Fruit fly (Drosophila melanogaster) whole organism, adult: ENCODE measurements around the gene Npc2f.

Source experiments
- CG11617 ChIP-seq: fragments of 200-800 bp; sonication (Bioruptor generic); optimal IDR thresholded peaks from 2 replicates; lab custom pipeline; 2017; ENCODE audit warnings: mild to moderate bottlenecking, missing biosample characterization, missing genetic modification reagents, missing genetic modification characterization
- CG12768 ChIP-seq: fragments of 200-800 bp; sonication (Bioruptor generic); optimal IDR thresholded peaks from 2 replicates; lab custom pipeline; 2017; ENCODE audit warnings: missing biosample characterization, missing genetic modification characterization, mild to moderate bottlenecking, moderate library complexity, missing genetic modification reagents
- CG14711 ChIP-seq: fragments of 200-800 bp; sonication (Bioruptor generic); optimal IDR thresholded peaks from 2 replicates; lab custom pipeline; 2018; ENCODE audit warnings: missing biosample characterization, mild to moderate bottlenecking, missing genetic modification characterization, moderate library complexity
- CG33017 ChIP-seq: fragments of 200-800 bp; sonication (Bioruptor generic); optimal IDR thresholded peaks from 2 replicates; lab custom pipeline; 2018; ENCODE audit warnings: missing biosample characterization, mild to moderate bottlenecking, missing genetic modification characterization, moderate library complexity
- CG5204 ChIP-seq: fragments of 200-800 bp; sonication (Bioruptor generic); optimal IDR thresholded peaks from 2 replicates; lab custom pipeline; 2016; ENCODE audit warnings: missing biosample characterization, missing genetic modification characterization
- CG7045 ChIP-seq: fragments of 200-800 bp; sonication (Bioruptor generic); optimal IDR thresholded peaks from 2 replicates; lab custom pipeline; 2017; ENCODE audit warnings: missing biosample characterization, mild to moderate bottlenecking, missing genetic modification characterization
- CG7101 ChIP-seq: fragments of 200-800 bp; sonication (Bioruptor generic); optimal IDR thresholded peaks from 2 replicates; lab custom pipeline; 2018; ENCODE audit warnings: missing biosample characterization, mild to moderate bottlenecking, missing genetic modification characterization, moderate library complexity
- Clk ChIP-seq: fragments of 200-800 bp; sonication (Bioruptor generic); optimal IDR thresholded peaks from 2 replicates; lab custom pipeline; 2017; ENCODE audit warnings: missing biosample characterization, missing genetic modification characterization
- Crg-1 ChIP-seq: fragments of 200-800 bp; sonication (Bioruptor generic); optimal IDR thresholded peaks from 2 replicates; lab custom pipeline; 2016; ENCODE audit warnings: missing biosample characterization, missing genetic modification characterization
- Hr96 ChIP-seq: fragments of 200-800 bp; sonication (Bioruptor generic); optimal IDR thresholded peaks from 2 replicates; lab custom pipeline; 2016; ENCODE audit warnings: missing biosample characterization, missing genetic modification characterization
- Mnt ChIP-seq: fragments of 200-800 bp; sonication (Bioruptor generic); optimal IDR thresholded peaks from 2 replicates; lab custom pipeline; 2016; ENCODE audit warnings: missing biosample characterization, mild to moderate bottlenecking, missing genetic modification characterization
- bab1 ChIP-seq: fragments of 200-800 bp; sonication (Bioruptor generic); optimal IDR thresholded peaks from 3 replicates; lab custom pipeline; 2019; ENCODE audit warnings: missing biosample characterization, mild to moderate bottlenecking, missing genetic modification characterization, moderate library complexity
- cic ChIP-seq: fragments of 200-800 bp; sonication (Bioruptor generic); optimal IDR thresholded peaks from 2 replicates; lab custom pipeline; 2017; ENCODE audit warnings: missing biosample characterization, mild to moderate bottlenecking, missing genetic modification characterization, moderate library complexity
- cnc ChIP-seq, 2 experiments: fragments of >200 bp; optimal IDR thresholded peaks; 2 replicates each; lab custom pipeline; 2017
- kay ChIP-seq: fragments of 200-800 bp; sonication (Bioruptor generic); peaks from one replicate; lab custom pipeline; 2016; ENCODE audit warnings: missing biosample characterization, missing genetic modification characterization, borderline replicate concordance
- ovo ChIP-seq: fragments of 200-800 bp; sonication (Bioruptor generic); optimal IDR thresholded peaks from 2 replicates; lab custom pipeline; 2016; ENCODE audit warnings: missing biosample characterization, missing genetic modification characterization
- pad ChIP-seq: fragments of 200-800 bp; sonication (Bioruptor generic); optimal IDR thresholded peaks from 3 replicates; lab custom pipeline; 2017; ENCODE audit warnings: missing biosample characterization, missing genetic modification characterization, mild to moderate bottlenecking, moderate library complexity, missing genetic modification reagents
- tj ChIP-seq: fragments of 200-800 bp; sonication (Bioruptor generic); optimal IDR thresholded peaks from 3 replicates; lab custom pipeline; 2017; ENCODE audit warnings: missing biosample characterization, mild to moderate bottlenecking, missing genetic modification characterization, moderate library complexity
- toe ChIP-seq: fragments of 200-800 bp; sonication (Bioruptor generic); optimal IDR thresholded peaks from 2 replicates; lab custom pipeline; 2016; ENCODE audit warnings: missing biosample characterization, missing genetic modification characterization

Gene Npc2f

dm6 chr3R:24137311-24137945, at the start of gene Npc2f:
Gene Npc2f, plus strand, starts transcription at chr3R:24137895.
- peak; percentile 15 for TF ChIP-seq cic (GFP tag; lab: Kevin White, UChicago)
- TF ChIP-seq kay (GFP tag; lab: Kevin White, UChicago) = peak; percentile 4
- no peak for TF ChIP-seq toe (GFP tag; lab: Kevin White, UChicago)
- TF ChIP-seq CG7045 = no peak
- TF ChIP-seq CG7101 (tag; lab: Kevin White, UChicago) = no peak
- peak; percentile 1 for TF ChIP-seq CG12768
- TF ChIP-seq CG33017 = no peak
- TF ChIP-seq CG14711 = no peak
- no peak for TF ChIP-seq Mnt (GFP tag; lab: Kevin White, UChicago)

DNA sequence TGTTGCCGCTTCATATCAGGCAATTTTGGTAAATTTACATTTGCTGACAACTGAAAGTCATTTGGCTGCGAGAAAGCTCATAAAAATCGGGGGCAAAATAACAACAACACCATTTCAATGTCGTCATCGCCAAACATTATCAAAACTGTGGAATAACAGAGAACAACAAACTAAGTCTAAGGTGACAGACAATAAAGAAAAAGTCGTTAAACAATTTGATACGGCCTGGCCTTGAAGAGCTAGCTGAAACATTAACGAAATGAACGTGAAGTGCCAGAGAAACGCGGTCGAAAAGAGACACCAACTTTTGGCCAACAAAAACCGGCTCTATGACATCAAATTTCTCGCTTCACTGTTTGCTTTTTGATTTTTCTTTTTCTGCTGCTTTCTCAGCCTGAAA, 47.6 kb upstream of the Npc2f start:
- TF ChIP-seq CG33017 (no peak), kay (GFP tag; lab: Kevin White, UChicago) (no peak), pad (GFP tag; lab: Kevin White, UChicago) (no peak), tj (no peak), Crg-1 (GFP tag; lab: Kevin White, UChicago) (no peak), Hr96 (GFP tag; lab: Kevin White, UChicago) (no peak), CG14711 (no peak), cnc (optimal IDR thresholded peaks at IDR 0.05; lab: Kevin White, UChicago) (no peak), CG11617 (no peak), CG7045 (no peak), toe (GFP tag; lab: Kevin White, UChicago) (no peak), bab1 (GFP tag; lab: Kevin White, UChicago) (no peak)

DNA sequence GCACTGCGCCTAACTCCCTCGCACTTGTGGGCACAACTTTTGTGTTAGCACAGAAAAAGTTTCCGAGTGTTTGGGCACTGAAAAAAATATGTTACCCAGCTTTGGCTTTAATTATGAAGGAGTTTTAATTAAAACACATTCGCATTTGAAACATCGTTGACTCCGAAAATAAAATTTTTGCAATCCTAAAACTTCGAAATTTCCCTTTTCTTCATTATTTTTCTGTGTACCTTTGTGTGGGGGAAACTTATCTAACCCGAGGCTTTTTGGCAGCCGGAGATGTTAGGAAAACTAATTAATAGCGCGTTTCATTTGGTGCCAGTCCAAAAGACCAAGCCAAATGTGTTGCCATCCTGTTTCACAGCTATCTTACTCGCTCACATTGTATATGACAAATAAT, 46.0 kb upstream of the Npc2f start:
- TF ChIP-seq CG7045 (no peak), bab1 (GFP tag; lab: Kevin White, UChicago) (no peak), CG11617 (no peak), ovo (GFP tag; lab: Kevin White, UChicago) (no peak), cic (GFP tag; lab: Kevin White, UChicago) (no peak), CG5204 (GFP tag; lab: Kevin White, UChicago) (no peak), tj (no peak), Crg-1 (GFP tag; lab: Kevin White, UChicago) (no peak), Clk (GFP tag; lab: Kevin White, UChicago) (no peak), cnc (optimal IDR thresholded peaks at IDR 0.05; lab: Kevin White, UChicago) (no peak), pad (GFP tag; lab: Kevin White, UChicago) (no peak), CG12768 (no peak)

- TF ChIP-seq kay (GFP tag; lab: Kevin White, UChicago) (no peak), tj (no peak), CG14711 (no peak), CG7045 (no peak), bab1 (GFP tag; lab: Kevin White, UChicago) (no peak), Clk (GFP tag; lab: Kevin White, UChicago) (no peak)
Observed at dm6 chr3R:24092590-24093151, 45.0 kb upstream of the Npc2f start.

DNA sequence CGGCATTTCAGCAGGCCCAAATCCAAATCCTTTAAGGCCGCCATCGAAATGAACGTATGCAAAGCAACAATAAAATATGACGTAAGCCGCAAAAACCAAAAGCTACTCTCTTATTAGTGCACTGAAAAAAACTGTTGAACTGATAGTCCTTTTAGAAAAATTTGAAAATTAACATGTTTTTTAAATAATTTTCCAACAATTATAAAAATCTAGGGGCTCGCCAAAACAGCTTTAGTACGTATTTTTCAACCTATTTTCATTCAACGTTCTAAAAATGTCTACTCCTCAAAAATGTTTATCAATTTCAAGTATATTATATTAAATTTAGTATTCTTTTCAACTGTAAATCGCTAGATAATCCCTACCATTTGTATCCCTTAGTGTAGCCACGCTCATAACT, 44.3 kb upstream of the Npc2f start:
- TF ChIP-seq Hr96 (GFP tag; lab: Kevin White, UChicago) (no peak), CG33017 (no peak), kay (GFP tag; lab: Kevin White, UChicago) (no peak), Mnt (GFP tag; lab: Kevin White, UChicago) (no peak), CG7101 (tag; lab: Kevin White, UChicago) (no peak), pad (GFP tag; lab: Kevin White, UChicago) (no peak)

DNA sequence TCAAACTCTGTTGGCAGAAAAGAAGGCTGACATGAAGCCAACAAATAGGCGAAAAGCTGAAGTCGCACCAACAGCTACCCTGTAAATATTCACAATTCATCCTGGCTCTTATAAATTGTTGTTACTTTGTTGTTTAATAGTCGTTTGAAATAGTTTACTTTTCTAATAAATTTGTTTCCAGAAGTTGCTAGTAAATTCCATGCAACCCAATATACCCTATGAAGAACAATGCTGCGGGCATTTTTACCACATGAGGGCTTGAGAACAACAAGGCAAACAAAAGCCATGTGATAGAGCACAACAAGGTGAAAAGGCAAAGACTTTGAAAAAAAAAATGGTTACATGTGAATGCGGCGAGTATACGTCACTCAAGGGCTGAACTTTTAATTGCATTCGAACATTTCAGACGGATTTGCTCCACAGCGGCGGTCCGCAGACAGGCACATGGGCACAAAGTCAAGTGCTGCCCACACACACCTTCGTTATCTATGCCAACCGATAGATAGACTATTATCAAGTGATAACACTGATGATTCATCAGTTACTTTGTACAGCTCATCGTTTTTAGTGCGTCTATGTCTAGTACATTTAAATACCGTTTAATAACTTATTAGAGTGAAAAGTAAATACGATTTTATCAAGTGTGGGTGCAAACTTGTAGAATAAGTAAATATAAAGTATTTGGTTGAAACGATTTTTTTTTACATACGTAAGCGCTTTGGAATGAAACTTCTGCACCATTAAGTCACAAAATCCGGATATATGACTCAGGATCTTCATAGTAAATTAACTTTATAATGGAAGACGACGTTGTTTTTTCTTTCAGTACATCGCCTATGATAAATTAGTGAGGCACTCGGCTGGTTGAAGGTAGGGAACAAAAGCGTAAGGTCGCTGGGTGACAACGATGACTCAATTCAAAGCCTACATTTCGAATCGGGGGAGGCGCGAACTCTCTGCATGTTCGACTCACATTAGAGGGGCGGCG, 38.4 kb upstream of the Npc2f start:
- TF ChIP-seq cic (GFP tag; lab: Kevin White, UChicago) (peak; percentile 36), tj (no peak), bab1 (GFP tag; lab: Kevin White, UChicago) (no peak), CG11617 (peak; percentile 47), CG7045 (no peak), ovo (GFP tag; lab: Kevin White, UChicago) (no peak), CG7101 (tag; lab: Kevin White, UChicago) (peak; percentile 58), CG12768 (peak; percentile 2), Mnt (GFP tag; lab: Kevin White, UChicago) (peak; percentile 43), CG5204 (GFP tag; lab: Kevin White, UChicago) (peak; percentile 10), CG33017 (peak; percentile 61), pad (GFP tag; lab: Kevin White, UChicago) (no peak), cnc (optimal IDR thresholded peaks at IDR 0.05; lab: Kevin White, UChicago) (no peak), kay (GFP tag; lab: Kevin White, UChicago) (peak; percentile 82), Hr96 (GFP tag; lab: Kevin White, UChicago) (no peak), CG14711 (peak; percentile 61)
